Worm (Caenorhabditis elegans): ENCODE measurements around the gene irld-49.

The irld-49 gene

DNA sequence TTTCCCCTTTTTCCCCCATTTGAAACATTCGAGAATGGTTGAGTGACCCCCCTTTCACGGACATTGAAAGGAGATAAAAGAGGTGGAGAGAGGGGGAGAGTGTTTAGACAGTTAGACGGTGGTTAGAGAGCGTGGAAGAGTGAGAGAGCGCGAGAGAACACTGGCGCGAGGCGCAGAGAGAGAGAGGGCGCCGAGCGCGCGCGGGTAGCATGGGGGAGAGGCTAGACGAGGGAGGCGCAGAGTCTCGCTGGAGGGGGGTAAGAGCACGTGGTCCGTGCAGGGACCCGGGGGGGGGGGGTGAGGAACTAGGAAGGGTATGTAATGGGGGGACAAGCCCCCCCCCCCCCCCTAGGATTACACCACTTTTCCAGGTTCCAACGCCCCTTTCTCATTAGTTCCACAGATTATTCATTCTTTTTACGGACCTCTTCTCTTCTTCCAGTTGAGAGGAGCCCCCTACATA lies 30.0 kb downstream of the irld-49 start (continued):
- peak; percentile 54 for TF ChIP-seq zim-3 (tag; optimal IDR thresholded peaks at IDR 0.05)
- peak; percentile 62 for TF ChIP-seq F10E7.11 (tag; optimal IDR thresholded peaks at IDR 0.05)
- TF ChIP-seq F52B5.7 (tag; optimal IDR thresholded peaks at IDR 0.05), result peak; percentile 81
- TF ChIP-seq B0019.2 (GFP tag; conservative IDR thresholded peaks at IDR 0.05), result no peak
- peak; percentile 1 for TF ChIP-seq dpl-1 (GFP tag; optimal IDR thresholded peaks at IDR 0.05)
- TF ChIP-seq ama-1 (optimal IDR thresholded peaks at IDR 0.05), result no peak
- TF ChIP-seq ama-1 (GFP tag; optimal IDR thresholded peaks at IDR 0.05), result no peak
- TF ChIP-seq egl-18 (GFP tag; IDR thresholded peaks at IDR 0.05), result peak; percentile 91
- peak; percentile 82 for TF ChIP-seq athp-1 (tag; optimal IDR thresholded peaks at IDR 0.05)
- TF ChIP-seq lin-35 (GFP tag; optimal IDR thresholded peaks at IDR 0.05), result peak in 1 of 3 experiments; percentile 83
- TF ChIP-seq dpff-1 (tag; optimal IDR thresholded peaks at IDR 0.05), result peak; percentile 87
- TF ChIP-seq ztf-3 (GFP tag; optimal IDR thresholded peaks at IDR 0.05), result peak; percentile 88
- TF ChIP-seq unc-62 (GFP tag; optimal IDR thresholded peaks at IDR 0.05), result no peak
- peak; percentile 85 for TF ChIP-seq Y95B8A.8 (GFP tag; IDR thresholded peaks at IDR 0.05)
- TF ChIP-seq ceh-79 (tag; optimal IDR thresholded peaks at IDR 0.05), result peak; percentile 35
- TF ChIP-seq attf-3 (GFP tag; conservative IDR thresholded peaks at IDR 0.05), result 0 out of 2 replicates have a peak, but pooled peaks have one; percentile 30
- TF ChIP-seq mel-28 (tag; optimal IDR thresholded peaks at IDR 0.05; ENCODE audit: borderline replicate concordance), result peak; percentile 36
- no peak for TF ChIP-seq ztf-28 (GFP tag; IDR thresholded peaks at IDR 0.05)
- peak; percentile 94 for TF ChIP-seq ekl-4 (GFP tag; IDR thresholded peaks at IDR 0.05)
- peak; percentile 93 for TF ChIP-seq K12H6.12 (tag; optimal IDR thresholded peaks at IDR 0.05)
- TF ChIP-seq bed-2 (GFP tag; IDR thresholded peaks at IDR 0.05), result 0 out of 2 replicates have a peak, but pooled peaks have one; percentile 42
- no peak for TF ChIP-seq bed-1 (GFP tag; IDR thresholded peaks at IDR 0.05)
- TF ChIP-seq F57C9.4 (tag; optimal IDR thresholded peaks at IDR 0.05), result peak; percentile 73
- peak; percentile 49; the same call in 1 of the 2 replicates for TF ChIP-seq attf-6 (GFP tag; IDR thresholded peaks at IDR 0.05)
- TF ChIP-seq atf-7 (tag; optimal IDR thresholded peaks at IDR 0.05), result peak; percentile 98
- TF ChIP-seq ztf-22 (GFP tag; optimal IDR thresholded peaks at IDR 0.05), result peak; percentile 94
- TF ChIP-seq C17E4.6 (GFP tag; IDR thresholded peaks at IDR 0.05), result peak; percentile 17; the same call in 1 of the 2 replicates
- TF ChIP-seq nhr-120 (GFP tag; IDR thresholded peaks at IDR 0.05), result 0 out of 2 replicates have a peak, but pooled peaks have one; percentile 87
- TF ChIP-seq cebp-2 (GFP tag; IDR thresholded peaks at IDR 0.05), result peak; percentile 78; the same call in 1 of the 2 replicates
- 0 out of 2 replicates have a peak, but pooled peaks have one; percentile 27 for TF ChIP-seq F37B4.10 (GFP tag; IDR thresholded peaks at IDR 0.05)
- peak; percentile 100 for TF ChIP-seq zfh-2 (GFP tag; conservative IDR thresholded peaks at IDR 0.05)
- peak; percentile 88 for TF ChIP-seq pha-4 (tag; optimal IDR thresholded peaks at IDR 0.05)
- TF ChIP-seq ccch-3 (GFP tag; optimal IDR thresholded peaks at IDR 0.05), result no peak
- peak; percentile 70 for TF ChIP-seq lin-54 (GFP tag; optimal IDR thresholded peaks at IDR 0.05)
- peak; percentile 85 for TF ChIP-seq gei-17 (GFP tag; optimal IDR thresholded peaks at IDR 0.05)

DNA sequence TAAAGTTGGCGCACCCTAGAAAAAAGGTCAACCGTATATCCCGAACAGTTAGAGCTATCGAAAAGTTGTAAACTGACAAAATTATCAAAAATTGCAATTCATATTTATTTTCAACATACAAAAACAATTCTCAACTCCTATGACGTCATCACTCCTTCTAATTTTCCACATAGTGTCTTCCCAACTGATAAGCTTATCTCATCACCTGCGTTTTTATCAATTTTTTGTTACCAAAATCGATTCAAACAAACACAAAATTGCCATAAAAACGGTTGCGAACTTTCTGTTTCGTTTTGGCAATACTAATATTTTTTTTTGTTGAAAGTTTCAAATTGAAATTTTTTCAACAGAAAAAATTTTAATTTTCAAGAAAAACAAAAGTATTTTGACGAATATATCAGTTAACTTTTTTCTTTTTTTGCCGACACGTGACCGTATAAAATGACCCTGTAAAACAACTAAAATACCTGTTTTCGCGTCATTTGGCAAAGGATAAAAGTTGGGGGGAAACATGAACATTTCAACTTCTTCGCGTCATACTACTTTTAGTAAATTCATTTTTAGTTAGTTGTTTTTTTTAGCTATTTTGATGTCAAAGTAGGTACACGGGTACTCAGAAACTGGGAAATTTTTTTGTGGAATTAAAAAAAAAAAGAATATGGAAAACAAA lies 31.7 kb downstream of the irld-49 start:
- TF ChIP-seq atf-7 (tag; optimal IDR thresholded peaks at IDR 0.05), result peak; percentile 87
- 0 out of 2 replicates have a peak, but pooled peaks have one; percentile 16 for TF ChIP-seq dox-1 (GFP tag; IDR thresholded peaks at IDR 0.05)
- no peak for TF ChIP-seq Y53G8AR.9 (GFP tag; conservative IDR thresholded peaks at IDR 0.05)
- TF ChIP-seq nhr-80 (tag; optimal IDR thresholded peaks at IDR 0.05), result peak; percentile 55
